Worm (Caenorhabditis elegans): Measurements from ENCODE around the gene C37E2.2.

C37E2.2 gene

DNA sequence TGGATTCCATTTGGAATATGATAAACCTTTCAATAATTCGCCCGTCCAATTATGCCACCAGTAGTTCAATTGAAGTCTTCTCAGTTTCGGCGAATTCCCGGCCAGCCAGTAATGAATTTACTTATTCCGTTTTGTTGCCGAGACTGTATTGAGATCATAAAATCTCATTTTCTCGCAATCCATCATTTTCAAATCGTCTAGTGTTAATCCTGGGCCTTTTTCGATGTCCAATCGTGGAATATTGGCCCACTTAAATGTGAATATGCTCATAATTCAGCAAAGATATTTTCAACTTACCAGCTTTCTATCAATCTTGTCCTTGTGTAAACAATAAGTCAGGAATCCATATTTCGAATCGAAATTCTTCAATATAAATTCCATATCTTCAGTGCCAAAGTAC, 23.2 kb upstream of the C37E2.2 start:
- TF ChIP-seq mes-4 (tag; optimal IDR thresholded peaks at IDR 0.05) (no peak), ztf-3 (GFP tag; optimal IDR thresholded peaks at IDR 0.05) (no peak), snpc-1.3 (tag; optimal IDR thresholded peaks at IDR 0.05; ENCODE audit: insufficient read depth) (no peak), hmg-1.2 (GFP tag; IDR thresholded peaks at IDR 0.05) (no peak), fkh-3 (tag; optimal IDR thresholded peaks at IDR 0.05) (no peak), madf-8 (GFP tag; conservative IDR thresholded peaks at IDR 0.05) (no peak), F39B2.1 (GFP tag; IDR thresholded peaks at IDR 0.05) (no peak), aptf-3 (GFP tag; IDR thresholded peaks at IDR 0.05) (no peak), madf-3 (GFP tag; IDR thresholded peaks at IDR 0.05) (no peak), B0019.2 (GFP tag; conservative IDR thresholded peaks at IDR 0.05) (no peak), gei-17 (GFP tag; optimal IDR thresholded peaks at IDR 0.05) (no peak)

DNA sequence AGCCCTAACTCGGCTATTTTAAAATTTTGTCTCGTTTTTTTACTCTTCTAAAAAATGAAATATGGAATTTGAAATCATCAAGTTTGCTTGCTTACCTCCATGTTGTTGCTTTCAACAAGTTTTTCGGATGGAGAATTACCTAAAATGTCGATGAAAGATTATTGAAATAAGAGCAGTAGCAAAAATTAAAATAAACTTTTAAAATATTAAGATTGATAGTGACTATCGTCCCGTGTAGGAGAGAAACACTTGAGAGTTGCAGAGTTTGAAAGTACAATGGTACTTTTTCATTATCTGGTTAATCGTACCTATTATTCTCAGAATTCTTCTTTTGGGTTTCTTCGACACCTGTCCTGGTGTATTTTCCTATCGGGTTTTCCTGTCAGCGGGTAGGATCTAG, 18.9 kb upstream of the C37E2.2 start, which contains the start of gene ceh-90:
Gene ceh-90, minus strand, starts transcription at position 101 of the 400 bp plus-strand sequence.
- no peak for TF ChIP-seq ceh-40 (GFP tag; IDR thresholded peaks at IDR 0.05)
- no peak for TF ChIP-seq ceh-79 (tag; optimal IDR thresholded peaks at IDR 0.05)
- no peak for TF ChIP-seq nhr-179 (tag; optimal IDR thresholded peaks at IDR 0.05)

DNA sequence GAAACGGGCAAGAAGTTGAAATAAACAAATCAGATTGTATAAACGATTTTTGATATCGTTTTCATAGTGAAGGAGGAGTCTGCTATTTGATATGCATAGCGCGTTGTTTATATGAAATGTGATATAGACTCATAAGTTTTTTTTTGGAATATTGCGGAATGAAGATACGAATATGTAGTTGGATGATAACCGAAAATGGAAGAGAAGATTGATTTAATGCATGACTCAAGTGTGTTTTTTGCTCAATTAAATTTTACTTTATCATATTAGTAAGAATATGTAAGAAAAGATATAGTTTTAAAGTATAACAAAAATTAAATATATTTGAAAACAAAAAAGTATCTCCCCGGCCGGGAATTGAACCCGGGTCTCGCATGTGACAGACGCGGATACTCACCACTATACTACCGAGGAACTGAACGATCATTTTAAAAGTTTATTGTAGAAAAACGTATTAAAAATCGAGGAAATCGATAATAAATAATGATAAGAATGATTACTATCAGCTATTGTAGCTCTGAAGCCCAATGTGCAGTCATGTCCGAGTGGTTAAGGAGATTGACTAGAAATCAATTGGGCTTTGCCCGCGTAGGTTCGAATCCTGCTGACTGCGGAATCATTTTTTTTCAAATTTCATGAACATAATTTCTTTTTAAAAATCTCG, 14.0 kb upstream of the C37E2.2 start, which contains the start of gene lgc-25:
Gene lgc-25, minus strand, starts transcription at position 51 of the 664 bp plus-strand sequence.
- peak; percentile 66; the same call in 1 of the 2 replicates for TF ChIP-seq dox-1 (GFP tag; IDR thresholded peaks at IDR 0.05)
- TF ChIP-seq ceh-91 (GFP tag; IDR thresholded peaks at IDR 0.05) = no peak
- no peak for TF ChIP-seq unc-62 (GFP tag; optimal IDR thresholded peaks at IDR 0.05)
- TF ChIP-seq let-607 (tag; optimal IDR thresholded peaks at IDR 0.05) = peak in 1 of 2 experiments; percentile 65
- TF ChIP-seq ceh-100 (GFP tag; IDR thresholded peaks at IDR 0.05) = no peak
- no peak for TF ChIP-seq sdz-38 (tag; optimal IDR thresholded peaks at IDR 0.05)
- TF ChIP-seq snpc-1.1 (tag; optimal IDR thresholded peaks at IDR 0.05; ENCODE audit: insufficient read depth) = peak; percentile 74
- no peak for TF ChIP-seq egl-44 (GFP tag; IDR thresholded peaks at IDR 0.05)
- peak; percentile 59 to 73 for TF ChIP-seq rec-8 (tag; optimal IDR thresholded peaks at IDR 0.05)
- no peak for TF ChIP-seq zfh-2 (GFP tag; conservative IDR thresholded peaks at IDR 0.05)
- TF ChIP-seq bed-2 (GFP tag; IDR thresholded peaks at IDR 0.05) = 0 out of 2 replicates have a peak, but pooled peaks have one; percentile 46
- peak; percentile 73 for TF ChIP-seq T07F8.4 (tag; optimal IDR thresholded peaks at IDR 0.05)
- TF ChIP-seq K11D2.4 (GFP tag; IDR thresholded peaks at IDR 0.05) = no peak
- peak; percentile 30 for TF ChIP-seq unc-130 (GFP tag; optimal IDR thresholded peaks at IDR 0.05)
- TF ChIP-seq madf-8 (GFP tag; conservative IDR thresholded peaks at IDR 0.05) = no peak
- TF ChIP-seq madf-3 (GFP tag; IDR thresholded peaks at IDR 0.05) = no peak
- TF ChIP-seq lsl-1 (GFP tag; optimal IDR thresholded peaks at IDR 0.05) = no peak
- peak; percentile 44 for TF ChIP-seq athp-1 (tag; optimal IDR thresholded peaks at IDR 0.05)
- TF ChIP-seq mcd-1 (GFP tag; IDR thresholded peaks at IDR 0.05) = no peak; the same call in 1 of the 2 replicates
- TF ChIP-seq F10E7.11 (tag; optimal IDR thresholded peaks at IDR 0.05) = no peak
- peak; percentile 32 for TF ChIP-seq zim-3 (tag; optimal IDR thresholded peaks at IDR 0.05)
- TF ChIP-seq ztf-18 (tag; optimal IDR thresholded peaks at IDR 0.05) = peak; percentile 72
- TF ChIP-seq gei-17 (GFP tag; optimal IDR thresholded peaks at IDR 0.05) = peak; percentile 10
- TF ChIP-seq hlh-12 (tag; optimal IDR thresholded peaks at IDR 0.05) = no peak
- peak; percentile 69 for TF ChIP-seq snpc-1.3 (tag; optimal IDR thresholded peaks at IDR 0.05; ENCODE audit: insufficient read depth)
- no peak for TF ChIP-seq let-526 (GFP tag; IDR thresholded peaks at IDR 0.05)
- no peak for TF ChIP-seq pha-4 (tag; optimal IDR thresholded peaks at IDR 0.05)
- TF ChIP-seq D2030.7 (GFP tag; IDR thresholded peaks at IDR 0.05) = peak; percentile 79
- no peak for TF ChIP-seq C06A6.2 (GFP tag; conservative IDR thresholded peaks at IDR 0.05)
- no peak for TF ChIP-seq fkh-3 (tag; optimal IDR thresholded peaks at IDR 0.05)
- peak; percentile 63 for TF ChIP-seq B0035.1 (tag; optimal IDR thresholded peaks at IDR 0.05)
- TF ChIP-seq sptf-2 (GFP tag; optimal IDR thresholded peaks at IDR 0.05) = no peak
- no peak for TF ChIP-seq B0019.2 (GFP tag; conservative IDR thresholded peaks at IDR 0.05)
- TF ChIP-seq F49E8.2 (tag; optimal IDR thresholded peaks at IDR 0.05; ENCODE audit: insufficient read depth) = no peak
- no peak for TF ChIP-seq F33H1.4 (GFP tag; IDR thresholded peaks at IDR 0.05)

Measured in whole organism, young adult.